Worm (Caenorhabditis elegans): ENCODE measurements around the gene aexr-2.

aexr-2 gene

DNA sequence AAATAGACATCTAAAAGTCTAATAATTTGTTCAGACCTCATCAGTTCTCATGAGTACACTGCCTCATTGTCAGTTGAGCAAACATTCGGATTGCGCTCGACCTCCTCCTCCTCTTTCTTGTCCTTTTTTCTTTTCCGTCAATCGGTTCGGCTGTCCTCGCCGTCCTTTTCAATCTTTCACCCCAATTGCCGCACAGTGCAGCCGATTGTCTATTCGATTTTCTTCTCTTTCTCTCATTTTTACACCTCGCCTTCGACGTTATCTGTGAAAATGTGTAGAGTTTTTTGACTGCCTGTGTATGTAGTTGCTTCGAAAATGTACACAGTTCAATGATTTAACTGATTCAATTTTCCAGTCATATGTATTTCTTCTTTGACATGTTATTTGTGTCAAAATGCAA, 21.8 kb upstream of the aexr-2 start:
- no peak for TF ChIP-seq dao-5 (tag; optimal IDR thresholded peaks at IDR 0.05)
- TF ChIP-seq W03F9.2 (tag; optimal IDR thresholded peaks at IDR 0.05), result no peak
- no peak for TF ChIP-seq him-1 (tag; optimal IDR thresholded peaks at IDR 0.05)

DNA sequence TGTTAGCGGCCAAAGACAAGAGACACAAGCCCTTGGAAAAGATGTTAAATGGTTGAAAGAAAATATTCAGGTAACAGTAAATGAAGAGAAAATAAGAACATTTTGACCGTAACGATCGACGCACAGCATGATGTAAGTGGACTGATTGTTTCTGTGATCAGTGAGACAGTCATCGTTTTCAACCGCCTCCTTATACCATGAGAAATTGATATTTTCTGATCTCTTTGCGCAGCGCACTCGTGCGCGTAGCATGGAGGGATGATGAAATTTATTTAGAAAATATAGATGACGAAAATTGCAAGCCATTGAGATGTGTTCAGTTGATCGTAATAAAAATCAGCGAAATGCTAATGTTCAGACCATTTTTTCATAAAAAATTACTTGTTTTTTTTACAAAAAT, 18.2 kb upstream of the aexr-2 start:
- TF ChIP-seq dao-5 (tag; optimal IDR thresholded peaks at IDR 0.05), result no peak
- TF ChIP-seq him-1 (tag; optimal IDR thresholded peaks at IDR 0.05), result no peak
- TF ChIP-seq W03F9.2 (tag; optimal IDR thresholded peaks at IDR 0.05), result no peak

DNA sequence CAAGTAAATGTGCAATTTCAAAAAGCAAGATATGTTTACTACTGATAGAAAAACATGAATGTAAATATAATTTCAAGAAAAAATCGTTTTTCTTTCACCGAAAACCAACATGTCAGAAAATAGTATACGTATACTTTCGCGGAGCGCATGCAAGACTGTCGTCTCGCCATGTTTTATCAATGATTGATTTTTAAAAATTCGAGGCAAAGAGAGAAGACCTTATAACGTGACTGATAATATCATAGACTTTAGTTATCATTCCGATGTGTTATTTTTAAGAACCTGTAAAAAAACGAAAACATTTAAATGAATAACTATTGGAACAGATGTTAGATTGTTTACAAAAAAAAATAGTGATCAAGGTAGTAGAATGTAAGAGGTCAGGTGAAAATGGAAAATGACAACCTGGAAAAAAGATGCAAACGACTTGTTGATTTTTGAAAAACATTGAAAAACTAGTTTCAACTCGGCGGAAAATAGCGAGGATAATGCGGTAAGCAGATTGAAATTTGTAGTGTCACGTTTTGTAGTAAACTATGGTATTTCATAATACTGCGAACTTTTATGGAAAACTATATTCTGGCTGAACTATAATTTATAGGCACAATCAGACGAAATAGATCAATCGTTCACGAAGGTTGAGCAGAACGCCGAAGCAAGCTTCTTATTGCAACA, 15.2 kb upstream of the aexr-2 start:
- no peak for TF ChIP-seq W03F9.2 (tag; optimal IDR thresholded peaks at IDR 0.05)
- no peak for TF ChIP-seq him-1 (tag; optimal IDR thresholded peaks at IDR 0.05)
- TF ChIP-seq dao-5 (tag; optimal IDR thresholded peaks at IDR 0.05), result no peak

DNA sequence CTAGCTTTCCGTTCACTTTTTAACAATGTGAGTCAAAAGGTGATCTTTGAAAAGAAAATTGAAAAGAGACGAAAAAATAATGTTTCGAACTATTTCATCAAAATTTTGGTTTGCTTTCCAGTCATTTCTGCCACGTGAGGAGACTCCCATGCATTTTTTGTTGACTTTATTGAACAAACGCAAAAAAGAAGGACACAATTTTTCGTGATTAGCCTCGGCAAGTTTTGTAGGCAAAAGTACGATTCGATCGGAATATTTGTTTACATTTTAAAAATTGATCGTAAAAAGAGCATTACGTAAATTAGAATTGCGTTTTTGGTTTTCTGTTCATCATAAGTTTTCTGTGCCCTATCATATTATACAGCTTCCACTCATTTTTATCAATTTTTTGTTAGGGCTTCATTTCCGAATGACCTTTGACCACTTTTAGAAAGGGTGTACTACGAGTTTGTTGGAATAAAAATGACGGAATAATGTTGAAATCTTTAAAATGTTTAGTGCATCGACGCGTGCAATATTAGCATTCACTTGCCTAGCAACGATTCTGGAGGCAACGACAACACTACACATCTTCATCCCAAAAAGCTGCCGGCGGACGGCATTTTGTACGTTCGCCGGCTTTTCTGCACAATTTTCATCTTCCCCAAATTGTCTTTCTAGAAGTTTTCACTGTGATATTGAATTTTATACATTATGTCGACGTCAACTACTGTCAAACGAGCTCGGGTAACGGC, 13.8 kb upstream of the aexr-2 start, which contains the start of gene C56E10.3:
C56E10.3 (plus strand) TSS at position 684 of the 734 bp plus-strand sequence.
- TF ChIP-seq him-1 (tag; optimal IDR thresholded peaks at IDR 0.05) (no peak), dao-5 (tag; optimal IDR thresholded peaks at IDR 0.05) (no peak), W03F9.2 (tag; optimal IDR thresholded peaks at IDR 0.05) (no peak)

DNA sequence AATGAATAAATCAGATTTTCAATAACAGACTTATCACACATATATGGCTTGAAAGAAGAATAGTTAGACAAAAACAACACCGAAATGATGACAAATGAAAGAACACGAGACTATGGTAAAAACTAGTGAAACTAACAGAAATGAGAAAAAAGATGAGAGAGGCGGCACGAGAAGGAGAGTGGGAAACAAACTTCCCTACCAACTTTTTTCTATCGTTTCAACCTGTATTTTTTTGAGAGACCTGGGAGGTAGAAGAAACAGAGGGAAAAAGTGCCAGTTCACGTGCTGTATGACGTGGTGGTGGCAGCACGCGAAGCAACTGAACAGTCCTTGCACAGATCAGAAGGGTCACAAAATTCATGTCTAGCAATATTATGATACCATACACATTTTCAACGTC, 11.5 kb upstream of the aexr-2 start:
- TF ChIP-seq dao-5 (tag; optimal IDR thresholded peaks at IDR 0.05) (no peak), W03F9.2 (tag; optimal IDR thresholded peaks at IDR 0.05) (no peak), him-1 (tag; optimal IDR thresholded peaks at IDR 0.05) (no peak)

DNA sequence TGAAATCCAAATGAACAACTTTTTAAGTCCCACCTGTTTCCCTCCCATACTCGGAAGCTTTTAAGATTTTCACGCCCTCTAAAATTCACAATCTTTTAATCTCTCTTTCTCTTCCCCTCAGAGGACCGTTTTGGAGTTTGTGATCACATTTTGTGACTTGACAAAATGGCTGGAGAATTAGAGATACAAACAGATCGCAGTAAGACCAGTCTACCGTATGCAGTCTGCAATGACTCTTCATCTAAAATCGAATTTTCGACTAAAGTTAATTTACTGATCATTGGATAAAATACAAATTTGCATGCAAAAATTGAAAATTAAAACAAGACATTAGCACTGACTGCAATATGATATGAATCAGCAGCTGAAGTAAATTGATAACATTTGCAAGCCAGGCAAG, 10.2 kb upstream of the aexr-2 start:
- no peak for TF ChIP-seq dao-5 (tag; optimal IDR thresholded peaks at IDR 0.05)
- no peak for TF ChIP-seq him-1 (tag; optimal IDR thresholded peaks at IDR 0.05)
- TF ChIP-seq W03F9.2 (tag; optimal IDR thresholded peaks at IDR 0.05), result no peak

DNA sequence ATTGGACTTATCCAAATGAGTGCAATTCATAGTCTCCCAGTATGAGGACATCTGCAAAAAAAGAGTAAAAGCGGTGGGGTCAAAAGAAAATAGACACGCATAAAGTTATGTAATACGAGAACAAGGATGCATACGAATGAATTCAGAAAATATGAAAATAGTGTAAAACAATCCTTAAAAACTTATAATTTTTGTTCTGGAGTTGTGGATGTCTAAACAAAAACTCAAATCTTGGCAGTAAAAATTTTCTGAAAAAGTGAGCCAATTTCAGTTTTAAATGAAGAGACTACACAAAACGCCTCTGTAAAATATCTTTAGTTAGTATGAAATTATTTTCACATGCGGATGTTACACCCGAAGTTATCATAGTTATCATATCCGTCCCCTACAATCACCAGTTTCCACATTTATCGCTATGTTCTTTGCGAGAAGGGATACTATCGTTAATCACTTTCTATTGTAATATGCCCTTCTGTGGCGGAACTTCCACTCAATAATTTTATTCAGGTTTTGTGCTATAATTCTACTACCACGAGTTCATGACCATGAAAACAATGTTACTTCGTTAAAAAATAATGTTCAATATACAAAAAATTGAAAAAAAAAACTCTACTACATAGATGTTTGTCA, 9.3 kb upstream of the aexr-2 start, which contains the start of gene nhr-120:
nhr-120 (minus strand) TSS at position 51 of the 630 bp plus-strand sequence.
- TF ChIP-seq W03F9.2 (tag; optimal IDR thresholded peaks at IDR 0.05), result no peak
- no peak for TF ChIP-seq dao-5 (tag; optimal IDR thresholded peaks at IDR 0.05)
- TF ChIP-seq him-1 (tag; optimal IDR thresholded peaks at IDR 0.05), result no peak

DNA sequence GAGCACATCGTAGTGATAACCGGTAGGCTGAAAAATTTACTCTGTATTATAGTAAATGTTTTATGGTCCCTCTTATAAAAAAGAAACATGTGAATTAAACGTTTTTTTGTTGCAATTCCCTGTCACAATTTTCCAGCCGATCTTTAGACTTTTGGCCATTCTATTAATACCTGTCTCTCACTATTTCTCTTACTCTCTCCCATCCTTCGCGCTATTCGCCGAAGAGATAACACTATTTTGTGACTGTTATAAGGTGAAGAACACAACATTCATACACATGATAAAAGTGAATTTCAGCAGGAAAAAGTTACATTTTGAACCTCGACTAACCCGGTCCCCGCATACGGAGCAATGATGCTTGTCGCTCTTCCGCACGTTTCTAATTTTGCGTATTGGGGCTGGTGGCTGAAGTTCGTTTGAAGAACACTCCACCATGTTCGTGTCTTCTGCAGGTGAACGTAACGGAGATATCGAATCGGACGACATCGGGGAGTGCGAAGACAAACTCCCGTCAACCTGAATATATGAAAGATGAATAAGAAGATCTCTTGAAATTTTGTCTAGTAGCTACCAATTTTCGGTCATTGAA, 7.7 kb upstream of the aexr-2 start:
- TF ChIP-seq dao-5 (tag; optimal IDR thresholded peaks at IDR 0.05) (no peak), W03F9.2 (tag; optimal IDR thresholded peaks at IDR 0.05) (no peak), him-1 (tag; optimal IDR thresholded peaks at IDR 0.05) (no peak)

DNA sequence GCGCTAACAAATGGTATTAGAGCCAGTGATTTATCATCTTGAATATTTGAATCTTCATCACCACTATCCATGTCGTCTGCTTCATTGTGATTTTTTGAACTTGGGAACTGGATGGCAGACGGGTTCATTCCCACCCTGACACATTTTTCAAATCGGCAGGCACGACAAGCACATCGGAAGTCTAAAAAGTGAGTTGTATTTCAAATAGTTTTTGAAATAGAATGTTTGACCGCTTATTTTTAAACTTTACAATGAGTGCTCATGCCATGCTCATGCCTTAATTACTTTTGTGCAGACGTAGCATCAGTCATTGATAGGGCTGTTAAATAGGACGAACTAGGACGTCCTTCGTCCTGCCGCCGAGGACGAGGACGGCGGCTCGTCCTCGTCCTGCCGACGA, 6.6 kb upstream of the aexr-2 start:
- TF ChIP-seq W03F9.2 (tag; optimal IDR thresholded peaks at IDR 0.05) (no peak), him-1 (tag; optimal IDR thresholded peaks at IDR 0.05) (no peak)

DNA sequence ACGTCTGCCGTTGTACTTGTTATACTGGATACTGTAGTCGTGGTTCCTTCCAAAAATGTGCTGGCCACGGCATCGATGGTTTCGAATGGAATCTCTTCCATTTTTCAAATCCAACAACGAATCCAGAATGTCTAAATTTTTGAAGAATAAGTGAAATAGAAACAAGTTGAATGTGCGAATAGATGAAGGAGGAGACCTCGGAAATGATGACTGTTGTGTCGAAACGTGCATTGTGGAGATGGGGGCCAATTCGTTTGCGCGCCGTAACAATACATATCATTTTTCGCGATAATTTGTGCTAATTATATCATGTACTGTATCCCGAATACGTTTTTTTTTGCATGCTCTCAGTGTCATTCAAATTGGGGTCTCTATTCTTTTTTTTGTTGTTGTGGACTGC, 3.8 kb upstream of the aexr-2 start, which contains the start of gene aexr-1:
aexr-1 (minus strand) TSS at position 101 of the 400 bp plus-strand sequence.
- no peak for TF ChIP-seq dao-5 (tag; optimal IDR thresholded peaks at IDR 0.05)
- TF ChIP-seq him-1 (tag; optimal IDR thresholded peaks at IDR 0.05), result no peak
- no peak for TF ChIP-seq W03F9.2 (tag; optimal IDR thresholded peaks at IDR 0.05)

DNA sequence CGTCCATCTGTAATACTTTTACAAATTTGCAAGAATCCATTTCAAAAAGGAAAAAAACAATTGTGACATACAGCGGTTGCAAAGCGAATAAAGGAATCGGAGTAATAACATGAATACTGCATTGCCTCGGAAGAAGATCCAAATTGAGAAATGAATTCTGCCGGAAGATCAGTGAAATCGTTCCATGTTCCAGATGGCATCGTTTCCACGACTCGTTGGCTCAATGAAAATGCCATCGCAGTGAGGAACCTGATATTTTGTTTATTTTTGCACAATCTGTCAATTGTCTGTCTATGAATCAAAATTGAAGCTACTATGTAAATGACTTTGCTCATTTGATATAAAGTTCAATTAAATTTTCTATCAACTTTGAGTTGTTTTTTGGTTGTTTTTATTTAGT, 692 bp downstream of the aexr-2 start:
- TF ChIP-seq dao-5 (tag; optimal IDR thresholded peaks at IDR 0.05) (no peak), him-1 (tag; optimal IDR thresholded peaks at IDR 0.05) (no peak), W03F9.2 (tag; optimal IDR thresholded peaks at IDR 0.05) (no peak)

DNA sequence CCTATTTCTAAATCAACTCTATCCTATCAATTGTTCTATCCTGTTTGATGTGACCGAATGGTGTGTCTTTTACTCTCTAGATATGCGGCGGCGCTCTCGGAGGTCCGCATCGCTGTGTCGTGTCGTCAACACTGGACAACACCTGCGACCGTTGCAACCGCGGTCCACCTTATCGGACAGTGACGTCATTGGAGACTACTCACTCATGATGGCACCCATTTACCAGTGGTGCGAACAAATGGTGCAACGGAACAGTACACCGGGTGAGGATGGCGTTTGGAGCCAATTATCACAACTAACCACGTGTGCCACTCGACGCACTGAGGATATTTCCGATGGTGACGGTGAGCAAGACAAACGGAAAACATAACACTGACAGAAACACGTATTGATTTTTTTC, 6.1 kb downstream of the aexr-2 start:
- TF ChIP-seq him-1 (tag; optimal IDR thresholded peaks at IDR 0.05) (no peak), W03F9.2 (tag; optimal IDR thresholded peaks at IDR 0.05) (no peak)

DNA sequence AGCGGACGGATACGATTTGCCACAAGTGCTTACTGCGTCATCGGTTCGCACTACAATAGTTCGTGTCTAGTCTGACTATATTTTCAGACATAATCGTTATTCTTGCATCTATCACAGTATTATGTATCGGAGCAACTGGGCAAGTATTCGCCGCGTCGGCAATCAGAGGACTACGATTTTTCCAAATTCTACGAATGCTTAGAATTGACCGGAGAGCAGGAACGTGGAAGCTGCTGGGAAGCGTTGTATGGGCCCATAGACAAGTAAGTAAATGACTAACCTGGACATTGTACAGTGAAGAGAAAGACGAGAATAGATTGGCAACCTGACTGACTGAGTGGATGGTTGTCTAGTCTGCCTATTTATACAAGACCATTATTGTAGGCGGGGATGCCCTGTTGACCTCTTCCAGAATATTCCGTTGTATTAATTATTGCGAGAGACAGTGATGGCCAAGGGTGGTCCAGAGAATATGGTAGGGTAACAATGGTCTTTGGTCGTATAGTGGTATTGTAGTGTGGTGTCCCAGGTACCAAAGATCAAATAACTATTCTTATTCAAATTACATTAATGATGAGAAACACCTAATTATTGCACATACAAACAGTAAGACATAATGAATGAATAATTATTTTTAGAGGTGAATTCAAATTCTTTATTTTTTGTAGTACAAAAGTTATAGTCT, 8.6 kb downstream of the aexr-2 start, which contains the start of gene clec-266:
clec-266 (minus strand) TSS at position 364 of the 685 bp plus-strand sequence.
- TF ChIP-seq W03F9.2 (tag; optimal IDR thresholded peaks at IDR 0.05) (no peak), him-1 (tag; optimal IDR thresholded peaks at IDR 0.05) (no peak), dao-5 (tag; optimal IDR thresholded peaks at IDR 0.05) (no peak)
